Fruit fly (Drosophila melanogaster) whole organism: Measurements from ENCODE around the gene CG13390.

Experiments
- CG8478 ChIP-seq: fragments of >200 bp; optimal IDR thresholded peaks from 2 replicates; lab custom pipeline; 2018; ENCODE audit warnings: inconsistent platforms
- Dll ChIP-seq: fragments of >200 bp; optimal IDR thresholded peaks from 2 replicates; lab custom pipeline; 2017
- EcR ChIP-seq, 2 experiments: fragments of >200 bp; optimal IDR thresholded peaks; 2 replicates each; lab custom pipeline; 2017; ENCODE audit warnings: missing biosample characterization in 2 of 2, missing genetic modification characterization in 2 of 2, missing genetic modification reagents in 2 of 2
- pan ChIP-seq: fragments of >200 bp; optimal IDR thresholded peaks from 2 replicates; lab custom pipeline; 2017
- psq ChIP-seq: fragments of >200 bp; optimal IDR thresholded peaks from 2 replicates; lab custom pipeline; 2017
- usp ChIP-seq: fragments of >200 bp; optimal IDR thresholded peaks from 2 replicates; lab custom pipeline; 2017; ENCODE audit warnings: missing biosample characterization, missing genetic modification characterization, mixed read lengths

DNA sequence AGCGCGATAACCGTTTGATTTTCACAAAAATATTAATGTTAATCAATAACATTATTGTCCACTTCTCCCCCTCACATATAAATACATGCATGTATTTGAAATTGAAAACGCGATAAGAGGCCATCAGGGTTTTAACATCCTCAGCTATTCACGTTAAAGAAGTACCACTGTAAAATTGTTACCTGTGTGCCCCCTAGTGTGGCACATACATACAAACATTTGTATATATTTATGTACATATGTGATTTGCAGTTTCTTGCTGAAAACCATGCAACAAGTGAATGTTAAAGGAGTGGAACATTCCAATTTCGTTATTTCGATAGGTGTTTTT lies 13.7 kb downstream of the CG13390 start:
- no peak for TF ChIP-seq usp (GFP tag; lab: Kevin White, UChicago)
- TF ChIP-seq EcR (GFP tag; optimal IDR thresholded peaks at IDR 0.05; lab: Kevin White, UChicago), result no peak
- no peak for TF ChIP-seq psq (lab: Kevin White, UChicago)
- no peak for TF ChIP-seq pan (lab: Kevin White, UChicago)
- no peak for TF ChIP-seq Dll
- no peak for TF ChIP-seq CG8478 (lab: Kevin White, UChicago)
